Worm (Caenorhabditis elegans) whole organism, dauer: Measurements from ENCODE around the gene Y116A8C.25.
"Not testable (repeated sequence)": the region's sequence is repeated elsewhere in the genome, so short reads cannot be mapped to it uniquely, and the experiment has no call there.

Experiments
- unc-62 ChIP-seq: sonication (generic microtip); optimal IDR thresholded peaks from 2 replicates; lab custom pipeline; 2017; ENCODE audit warnings: missing biosample characterization, missing genetic modification reagents, missing genetic modification characterization

Gene Y116A8C.25

ce11 chrIV:17103116-17103515 is 24.6 kb upstream of the Y116A8C.25 start:
- TF ChIP-seq unc-62 (GFP tag; lab: Kevin White, UChicago), result no peak

- no peak for TF ChIP-seq unc-62 (GFP tag; lab: Kevin White, UChicago)
Measured at ce11 chrIV:17100628-17101338, 22.2 kb upstream of the Y116A8C.25 start.

DNA sequence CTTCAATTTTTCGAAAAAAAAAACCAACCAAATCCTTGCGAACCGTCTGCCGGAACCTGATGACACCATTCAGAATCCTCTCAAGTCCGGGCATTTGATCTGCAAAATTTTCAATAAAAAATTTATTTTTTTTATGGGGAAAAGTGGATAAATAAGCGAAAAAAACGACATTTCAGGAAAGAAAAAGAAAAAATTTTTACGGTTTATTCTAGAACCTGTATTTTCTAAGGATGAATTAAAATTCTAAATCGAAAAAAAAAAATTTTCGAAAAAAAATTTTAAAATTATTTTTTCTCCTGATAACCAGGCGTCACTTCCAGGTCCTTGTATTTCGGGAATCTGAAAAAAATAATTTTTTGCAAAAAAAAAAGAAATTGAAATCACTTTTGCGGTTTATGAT is 21.6 kb upstream of the Y116A8C.25 start, which contains the start of gene bca-2:
Gene bca-2, minus strand, starts transcription at position 101 of the 400 bp plus-strand sequence.
- TF ChIP-seq unc-62 (GFP tag; lab: Kevin White, UChicago), result no peak

DNA sequence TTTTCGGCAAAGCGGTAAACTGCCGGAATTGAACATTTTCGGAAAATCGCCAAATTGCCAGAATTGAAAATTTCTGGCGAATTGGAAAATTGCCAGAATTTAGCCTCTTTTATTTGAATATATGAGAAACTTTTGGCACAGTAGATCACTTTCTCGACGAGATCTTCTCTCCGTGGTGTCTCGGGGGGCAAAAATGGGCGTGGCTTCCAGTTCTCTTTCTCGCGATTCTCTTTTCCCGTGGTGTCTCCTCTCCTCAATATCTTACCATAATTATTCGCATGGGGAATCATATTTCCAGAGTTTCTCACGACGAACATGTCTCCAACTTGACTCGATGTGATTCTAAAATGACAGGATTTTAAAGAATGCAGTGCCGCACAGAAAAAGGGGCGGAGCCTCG is 20.6 kb upstream of the Y116A8C.25 start:
- no peak for TF ChIP-seq unc-62 (GFP tag; lab: Kevin White, UChicago)

- no peak for TF ChIP-seq unc-62 (GFP tag; lab: Kevin White, UChicago)
Measured at ce11 chrIV:17096168-17096567, 17.6 kb upstream of the Y116A8C.25 start, which contains the start of gene Y116A8C.27. Gene Y116A8C.27 (minus strand): TSS chrIV:17096268.

ce11 chrIV:17093701-17094100 is 15.2 kb upstream of the Y116A8C.25 start, which contains the start of gene Y116A8C.29:
Gene Y116A8C.29 (plus strand): TSS chrIV:17094028.
- TF ChIP-seq unc-62 (GFP tag; lab: Kevin White, UChicago), result no peak

- TF ChIP-seq unc-62 (GFP tag; lab: Kevin White, UChicago), result no peak
Measured at ce11 chrIV:17088849-17089248, 10.3 kb upstream of the Y116A8C.25 start, which contains the start of gene Y116A8C.43. Gene Y116A8C.43 (plus strand): TSS chrIV:17088851.

DNA sequence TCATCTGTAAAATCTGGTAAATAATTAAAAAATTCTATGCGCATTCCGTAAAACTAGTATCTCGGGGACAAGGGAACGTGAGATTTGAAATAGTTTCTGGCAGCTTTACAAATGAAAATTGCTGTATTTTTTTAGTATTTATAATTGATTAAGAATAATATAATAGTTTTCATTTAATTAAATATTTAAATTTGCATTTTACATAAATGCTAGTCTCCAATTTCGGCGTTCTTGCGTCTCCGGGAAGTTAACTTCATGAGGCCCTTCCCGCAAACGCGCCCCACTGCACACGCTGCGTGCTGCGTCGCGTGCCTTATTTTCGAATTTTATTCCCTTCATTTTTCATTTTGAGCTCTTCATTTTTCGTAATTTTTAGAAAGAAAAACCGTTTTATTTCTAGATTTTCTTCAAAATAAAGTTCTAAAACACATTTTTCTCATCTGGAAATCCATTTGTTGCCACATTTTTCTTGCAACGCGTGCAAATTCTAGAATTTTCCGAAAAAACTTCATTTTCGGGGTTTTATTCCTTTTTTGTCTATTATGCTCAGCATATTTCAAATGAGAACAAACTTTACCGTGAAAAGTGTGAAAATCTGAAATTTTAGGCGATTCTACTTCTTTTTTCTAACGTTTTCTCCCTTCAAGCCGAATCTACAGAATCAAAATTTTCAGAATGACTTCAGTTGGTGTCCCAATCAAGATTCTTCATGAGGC is 9.0 kb upstream of the Y116A8C.25 start, which contains the start of the genes snx-13 and snr-1:
Gene snx-13, minus strand, starts transcription at position 55 of the 716 bp plus-strand sequence.
Gene snr-1, plus strand, starts transcription at position 666 of the 716 bp plus-strand sequence.
- TF ChIP-seq unc-62 (GFP tag; lab: Kevin White, UChicago), result no peak

- TF ChIP-seq unc-62 (GFP tag; lab: Kevin White, UChicago), result no peak
Measured at ce11 chrIV:17084839-17085238, 6.3 kb upstream of the Y116A8C.25 start.

- TF ChIP-seq unc-62 (GFP tag; lab: Kevin White, UChicago), result no peak
Measured at ce11 chrIV:17084317-17084716, 5.8 kb upstream of the Y116A8C.25 start.

DNA sequence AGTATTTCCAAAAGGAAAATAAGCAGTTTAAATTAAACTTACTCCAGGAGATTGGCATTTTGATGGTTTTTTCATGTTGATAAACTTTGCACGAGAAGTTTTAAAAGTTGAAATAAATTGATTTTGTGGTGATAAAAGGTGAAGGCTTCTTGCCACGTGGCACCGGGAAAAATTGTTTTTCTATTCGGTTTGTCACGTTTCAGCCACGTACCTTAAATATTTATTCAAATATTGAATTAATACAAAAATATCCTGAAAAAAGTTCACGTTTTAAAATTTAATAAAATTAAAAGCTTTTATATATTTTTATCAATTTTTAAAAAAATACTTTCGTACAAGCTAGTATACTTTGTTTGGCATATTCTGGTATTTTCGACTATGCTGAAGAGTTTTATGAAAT is 7.8 kb downstream of the Y116A8C.25 start, which contains the start of gene Y116A8C.24:
Gene Y116A8C.24, minus strand, starts transcription at position 101 of the 400 bp plus-strand sequence.
- TF ChIP-seq unc-62 (GFP tag; lab: Kevin White, UChicago), result not testable (repeated sequence)

ce11 chrIV:17064937-17065336 is 13.6 kb downstream of the Y116A8C.25 start, which contains the start of gene Y116A8C.465:
Gene Y116A8C.465 (plus strand): TSS chrIV:17065237.
- not testable (repeated sequence) for TF ChIP-seq unc-62 (GFP tag; lab: Kevin White, UChicago)

DNA sequence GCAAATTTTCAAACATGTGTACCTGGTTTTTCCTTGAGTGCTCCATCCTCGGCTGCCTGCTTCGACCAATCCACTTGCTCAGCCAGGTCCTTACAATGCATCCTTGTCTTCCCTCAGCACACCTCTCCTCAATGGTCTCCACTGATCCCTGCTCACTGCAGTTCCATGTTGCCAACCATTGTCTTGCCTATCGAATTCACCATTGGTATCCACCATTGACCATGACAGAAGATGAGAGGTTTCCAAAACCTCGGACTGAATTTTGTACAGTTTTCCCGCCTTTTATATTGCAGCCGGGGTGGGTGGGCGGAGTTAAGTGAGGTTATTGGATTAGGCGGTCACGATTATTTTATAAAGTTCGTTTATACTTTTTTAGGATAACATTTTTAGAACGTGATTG is 14.8 kb downstream of the Y116A8C.25 start, which contains the start of gene Y116A8C.467:
Gene Y116A8C.467, minus strand, starts transcription at position 101 of the 400 bp plus-strand sequence.
- not testable (repeated sequence) for TF ChIP-seq unc-62 (GFP tag; lab: Kevin White, UChicago)

DNA sequence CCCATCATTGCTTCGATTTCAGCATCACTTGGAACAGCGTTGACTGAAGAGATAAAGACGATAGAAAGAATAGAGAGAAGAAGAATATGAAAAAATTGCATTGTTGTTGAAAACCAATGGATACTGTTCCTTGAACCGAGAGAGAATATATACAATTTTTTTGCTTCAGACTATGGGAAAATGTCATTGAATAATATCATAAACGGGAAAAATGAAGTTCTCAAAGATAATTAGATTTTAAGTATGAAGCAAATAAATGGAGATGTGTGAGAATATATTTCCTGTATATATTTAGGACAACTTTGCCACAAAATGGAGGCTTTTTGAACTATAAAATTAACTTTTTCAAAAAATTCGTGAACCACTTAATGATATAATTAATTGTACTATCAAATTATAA is 20.5 kb downstream of the Y116A8C.25 start, which contains the start of gene Y116A8C.44:
Gene Y116A8C.44, minus strand, starts transcription at position 101 of the 400 bp plus-strand sequence.
- TF ChIP-seq unc-62 (GFP tag; lab: Kevin White, UChicago), result no peak

- TF ChIP-seq unc-62 (GFP tag; lab: Kevin White, UChicago), result no peak
Measured at ce11 chrIV:17053261-17053660, 25.3 kb downstream of the Y116A8C.25 start, which contains the start of gene Y116A8C.23. Gene Y116A8C.23 (plus strand): TSS chrIV:17053561.

DNA sequence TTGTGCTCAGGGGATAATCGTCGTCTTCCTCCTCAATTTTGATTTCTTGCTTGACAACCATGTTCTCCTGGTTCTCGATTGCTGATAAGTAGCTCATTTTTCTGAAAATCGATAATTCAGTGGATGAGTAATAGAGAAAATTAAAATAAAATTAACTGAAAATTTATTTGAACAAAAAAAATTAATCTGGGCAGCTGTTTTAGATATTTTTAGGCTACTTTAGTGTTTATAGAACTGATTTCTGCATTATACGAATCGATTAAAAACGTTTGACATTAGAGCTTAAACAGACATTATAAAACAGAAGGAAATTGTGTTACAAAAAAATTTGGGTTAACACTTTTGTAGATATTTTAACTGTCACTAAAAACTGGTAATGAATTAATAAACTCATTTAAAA is 30.3 kb downstream of the Y116A8C.25 start, which contains the start of gene athp-3:
Gene athp-3, minus strand, starts transcription at position 101 of the 400 bp plus-strand sequence.
- no peak for TF ChIP-seq unc-62 (GFP tag; lab: Kevin White, UChicago)
